Worm (Caenorhabditis elegans): ENCODE measurements around the gene shpk-1.

Gene shpk-1

ce11 chrIII:13657975-13658374 is 50.2 kb downstream of the shpk-1 start:
- TF ChIP-seq F37B4.10 (GFP tag; IDR thresholded peaks at IDR 0.05) (no peak), zfh-2 (GFP tag; conservative IDR thresholded peaks at IDR 0.05) (0 out of 2 replicates have a peak, but pooled peaks have one; percentile 22), cebp-1 (GFP tag; IDR thresholded peaks at IDR 0.05) (no peak), cebp-1 (tag; optimal IDR thresholded peaks at IDR 0.05) (peak; percentile 35), tbp1 (GFP tag; optimal IDR thresholded peaks at IDR 0.05) (no peak), attf-5 (GFP tag; optimal IDR thresholded peaks at IDR 0.05) (peak; percentile 2), ZK185.1 (tag; optimal IDR thresholded peaks at IDR 0.05; ENCODE audit: poor library complexity, severe bottlenecking) (no peak), ceh-40 (GFP tag; IDR thresholded peaks at IDR 0.05) (no peak), Y67H2A.10 (GFP tag; conservative IDR thresholded peaks at IDR 0.05) (no peak), nhr-80 (tag; optimal IDR thresholded peaks at IDR 0.05) (peak; percentile 41)

ce11 chrIII:13659028-13659427 is 51.2 kb downstream of the shpk-1 start:
- TF ChIP-seq rec-8 (tag; optimal IDR thresholded peaks at IDR 0.05): no peak
- TF ChIP-seq pha-4 (tag; optimal IDR thresholded peaks at IDR 0.05): no peak
- TF ChIP-seq nhr-179 (tag; optimal IDR thresholded peaks at IDR 0.05): no peak
- TF ChIP-seq lsy-27 (tag; optimal IDR thresholded peaks at IDR 0.05; ENCODE audit: borderline replicate concordance, insufficient read depth): no peak
- no peak for TF ChIP-seq snpc-4 (GFP tag; optimal IDR thresholded peaks at IDR 0.05)
- no peak for TF ChIP-seq snpc-4 (tag; optimal IDR thresholded peaks at IDR 0.05)

ce11 chrIII:13660123-13660522 is 52.3 kb downstream of the shpk-1 start:
- TF ChIP-seq xnd-1 (tag; optimal IDR thresholded peaks at IDR 0.05) (no peak), nhr-90 (tag; optimal IDR thresholded peaks at IDR 0.05) (no peak), ceh-27 (GFP tag; optimal IDR thresholded peaks at IDR 0.05) (no peak), ekl-4 (GFP tag; IDR thresholded peaks at IDR 0.05) (no peak), hlh-12 (tag; optimal IDR thresholded peaks at IDR 0.05) (no peak), bed-1 (GFP tag; IDR thresholded peaks at IDR 0.05) (no peak), let-526 (GFP tag; IDR thresholded peaks at IDR 0.05) (no peak), ztf-18 (tag; optimal IDR thresholded peaks at IDR 0.05) (no peak), nhr-27 (tag; optimal IDR thresholded peaks at IDR 0.05) (no peak), cebp-1 (GFP tag; IDR thresholded peaks at IDR 0.05) (no peak), cebp-1 (tag; optimal IDR thresholded peaks at IDR 0.05) (no peak), attf-3 (GFP tag; conservative IDR thresholded peaks at IDR 0.05) (no peak), ztf-26 (tag; optimal IDR thresholded peaks at IDR 0.05) (no peak)

All from whole organism, young adult.